Fruit fly (Drosophila melanogaster): ENCODE data around the gene CG8813.

Gene CG8813

DNA sequence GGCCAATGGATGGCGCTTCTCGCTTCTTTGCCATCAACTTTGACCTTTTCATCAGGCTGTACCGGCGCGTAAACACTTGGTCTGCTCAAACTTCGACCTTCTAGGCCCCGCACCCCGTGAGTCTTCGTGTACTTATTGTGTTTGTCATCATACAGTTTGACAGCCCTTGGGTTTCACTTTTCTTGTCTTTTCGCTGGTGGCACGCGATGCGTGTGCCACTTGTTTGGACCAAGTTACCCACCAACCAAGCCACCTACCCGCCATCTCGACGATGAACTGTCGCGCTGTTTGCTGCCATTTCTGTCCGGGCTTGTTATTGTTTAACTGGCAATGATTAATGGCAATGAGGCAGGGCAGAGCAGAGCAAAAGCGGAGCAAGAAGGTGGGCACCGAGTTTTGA lies 38.3 kb downstream of the CG8813 start (continued):
- no peak for TF ChIP-seq H15 (GFP tag; IDR thresholded peaks at IDR 0.05)
- TF ChIP-seq abd-A (tag; optimal IDR thresholded peaks at IDR 0.05) = no peak
- TF ChIP-seq Dp (GFP tag; optimal IDR thresholded peaks at IDR 0.05) = no peak
- 0 out of 4 replicates have a peak, but pooled peaks have one; percentile 18 for TF ChIP-seq chinmo (GFP tag; IDR thresholded peaks at IDR 0.05; ENCODE audit: partially characterized antibody)
- no peak for TF ChIP-seq CG11247 (GFP tag; IDR thresholded peaks at IDR 0.05)
- no peak for TF ChIP-seq D19B (GFP tag; optimal IDR thresholded peaks at IDR 0.05)
- no peak for TF ChIP-seq Rx (GFP tag; IDR thresholded peaks at IDR 0.05)
- TF ChIP-seq Med (GFP tag) = peak; percentile 44
- no peak for TF ChIP-seq jing (GFP tag; optimal IDR thresholded peaks at IDR 0.05)
- TF ChIP-seq Myb (GFP tag; optimal IDR thresholded peaks at IDR 0.05) = no peak
- TF ChIP-seq ftz-f1 (GFP tag; optimal IDR thresholded peaks at IDR 0.05) = no peak
- TF ChIP-seq CG10543 (GFP tag; optimal IDR thresholded peaks at IDR 0.05) = peak; percentile 20
- 0 out of 2 replicates have a peak, but pooled peaks have one; percentile 30 for TF ChIP-seq rib (GFP tag; IDR thresholded peaks at IDR 0.05)
- peak; percentile 12 for TF ChIP-seq mirr (GFP tag; optimal IDR thresholded peaks at IDR 0.05)
- no peak for TF ChIP-seq lab (GFP tag; optimal IDR thresholded peaks at IDR 0.05)
- no peak for TF ChIP-seq gsb (GFP tag; IDR thresholded peaks at IDR 0.05)
- TF ChIP-seq CG17186 (GFP tag; optimal IDR thresholded peaks at IDR 0.05) = no peak
- no peak for TF ChIP-seq Ptx1 (GFP tag; IDR thresholded peaks at IDR 0.05)
- TF ChIP-seq run (tag; optimal IDR thresholded peaks at IDR 0.05) = no peak
- TF ChIP-seq dpn (GFP tag; optimal IDR thresholded peaks at IDR 0.05) = no peak
- TF ChIP-seq unpg (GFP tag; optimal IDR thresholded peaks at IDR 0.05) = no peak
- no peak for TF ChIP-seq luna (GFP tag; optimal IDR thresholded peaks at IDR 0.05)
- TF ChIP-seq CG3995 (GFP tag; optimal IDR thresholded peaks at IDR 0.05) = no peak
- TF ChIP-seq Lhr (GFP tag; optimal IDR thresholded peaks at IDR 0.05) = no peak
- no peak for TF ChIP-seq CrebB (tag; optimal IDR thresholded peaks at IDR 0.05)
- TF ChIP-seq HmgD (GFP tag; optimal IDR thresholded peaks at IDR 0.05) = no peak
- no peak for TF ChIP-seq Abd-B (GFP tag; optimal IDR thresholded peaks at IDR 0.05)
- no peak for TF ChIP-seq Atf3 (GFP tag; optimal IDR thresholded peaks at IDR 0.05)
- TF ChIP-seq sd (tag; optimal IDR thresholded peaks at IDR 0.05) = no peak
- no peak for TF ChIP-seq wek (GFP tag; optimal IDR thresholded peaks at IDR 0.05)
- TF ChIP-seq CG4707 (GFP tag; optimal IDR thresholded peaks at IDR 0.05) = no peak
- TF ChIP-seq CG7786 (GFP tag; optimal IDR thresholded peaks at IDR 0.05) = no peak
- TF ChIP-seq CG12942 (GFP tag; optimal IDR thresholded peaks at IDR 0.05) = no peak
- TF ChIP-seq B-H1 (GFP tag; IDR thresholded peaks at IDR 0.05) = no peak
- TF ChIP-seq CG12659 (GFP tag; optimal IDR thresholded peaks at IDR 0.05) = no peak
- TF ChIP-seq unc-4 (GFP tag; IDR thresholded peaks at IDR 0.05; ENCODE audit: partially characterized antibody) = no peak
- TF ChIP-seq CkIIα-i1 (GFP tag; IDR thresholded peaks at IDR 0.05) = no peak
- TF ChIP-seq CG1529 (GFP tag; optimal IDR thresholded peaks at IDR 0.05) = no peak
- TF ChIP-seq CG13424 (tag; optimal IDR thresholded peaks at IDR 0.05) = no peak
- no peak for TF ChIP-seq Usf (GFP tag; optimal IDR thresholded peaks at IDR 0.05)
- no peak for TF ChIP-seq CG14965 (GFP tag; optimal IDR thresholded peaks at IDR 0.05; ENCODE audit: borderline replicate concordance)
- no peak for TF ChIP-seq tgo (GFP tag; IDR thresholded peaks at IDR 0.05)
- no peak for TF ChIP-seq bsh (GFP tag; optimal IDR thresholded peaks at IDR 0.05)
- no peak for TF ChIP-seq CG1233 (GFP tag; optimal IDR thresholded peaks at IDR 0.05)
- no peak for TF ChIP-seq CG10565 (GFP tag; optimal IDR thresholded peaks at IDR 0.05)
- TF ChIP-seq CG2202 (tag; optimal IDR thresholded peaks at IDR 0.05) = no peak
- TF ChIP-seq CG32772 (GFP tag; IDR thresholded peaks at IDR 0.05) = no peak
- TF ChIP-seq Side (GFP tag; optimal IDR thresholded peaks at IDR 0.05) = no peak
- TF ChIP-seq CG13296 (GFP tag; optimal IDR thresholded peaks at IDR 0.05) = no peak
- no peak for TF ChIP-seq CG12219 (GFP tag; optimal IDR thresholded peaks at IDR 0.05)
- TF ChIP-seq CG34422 (GFP tag; IDR thresholded peaks at IDR 0.05) = no peak
